ENCODE assay signal across 1 fruit fly cellular context in genomic region chr3R:9126902-9127625, dm6.
TF ChIP-seq lines count a peak whose summit lies in the region.

No protein-coding gene starts in this region.

TF ChIP-seq in whole organism, embryonic, 481 proteins besides CTCF, POLR2A, EP300 and RAD21 (continued from another document and continues in another):
- TF ChIP-seq CG13296 (GFP tag; optimal IDR thresholded peaks at IDR 0.05; lab: Kevin White, UChicago): peak; percentile 83
- TF ChIP-seq repo (GFP tag; optimal IDR thresholded peaks at IDR 0.05; lab: Kevin White, UChicago): no peak
- peak; percentile 89 for TF ChIP-seq MTF-1 (GFP tag; optimal IDR thresholded peaks at IDR 0.05; lab: Kevin White, UChicago; ENCODE audit: borderline replicate concordance)
- no peak for TF ChIP-seq CG12769 (tag; optimal IDR thresholded peaks at IDR 0.05; lab: Kevin White, UChicago)
- TF ChIP-seq vvl (GFP tag; IDR thresholded peaks at IDR 0.05; lab: Robert Waterston, UW): peak; percentile 63; the same call in 1 of the 2 replicates
- TF ChIP-seq CG18764 (GFP tag; optimal IDR thresholded peaks at IDR 0.05; lab: Kevin White, UChicago): peak; percentile 60
- TF ChIP-seq Max (GFP tag; optimal IDR thresholded peaks at IDR 0.05; lab: Kevin White, UChicago): peak; percentile 37
- no peak for TF ChIP-seq lilli (GFP tag; optimal IDR thresholded peaks at IDR 0.05; lab: Kevin White, UChicago)
- no peak for TF ChIP-seq CG4820 (GFP tag; optimal IDR thresholded peaks at IDR 0.05; lab: Kevin White, UChicago)
- peak; percentile 26 for TF ChIP-seq CG8089 (GFP tag; optimal IDR thresholded peaks at IDR 0.05; lab: Kevin White, UChicago)
- TF ChIP-seq hb (GFP tag; IDR thresholded peaks at IDR 0.05; lab: Robert Waterston, UW; ENCODE audit: partially characterized antibody): no peak
- no peak for TF ChIP-seq CG10321 (GFP tag; IDR thresholded peaks at IDR 0.05; lab: Robert Waterston, UW)
- TF ChIP-seq Dref (GFP tag; IDR thresholded peaks at IDR 0.05; lab: Robert Waterston, UW): no peak
- TF ChIP-seq bab2 (GFP tag; optimal IDR thresholded peaks at IDR 0.05; lab: Kevin White, UChicago): no peak
- TF ChIP-seq grau (tag; optimal IDR thresholded peaks at IDR 0.05; lab: Kevin White, UChicago): peak; percentile 14
- peak; percentile 20 for TF ChIP-seq trem (tag; optimal IDR thresholded peaks at IDR 0.05; lab: Kevin White, UChicago)
- peak; percentile 68 for TF ChIP-seq schlank (tag; optimal IDR thresholded peaks at IDR 0.05; lab: Kevin White, UChicago)
- TF ChIP-seq sna (GFP tag; IDR thresholded peaks at IDR 0.05; lab: Robert Waterston, UW; ENCODE audit: partially characterized antibody): no peak
- no peak for TF ChIP-seq CG12236 (GFP tag; optimal IDR thresholded peaks at IDR 0.05; lab: Kevin White, UChicago)
- peak; percentile 80; the same call in 2 of the 3 replicates for TF ChIP-seq CG2199 (GFP tag; IDR thresholded peaks at IDR 0.05; lab: Robert Waterston, UW)
- TF ChIP-seq CG6765 (GFP tag; optimal IDR thresholded peaks at IDR 0.05; lab: Kevin White, UChicago): peak; percentile 76
- peak; percentile 11 for TF ChIP-seq maf-S (GFP tag; optimal IDR thresholded peaks at IDR 0.05; lab: Kevin White, UChicago)
- TF ChIP-seq CG7556 (GFP tag; optimal IDR thresholded peaks at IDR 0.05; lab: Kevin White, UChicago): peak; percentile 59
- TF ChIP-seq Aef1 (GFP tag; IDR thresholded peaks at IDR 0.05; lab: Robert Waterston, UW): no peak
- TF ChIP-seq en (GFP tag; optimal IDR thresholded peaks at IDR 0.05; lab: Kevin White, UChicago): peak; percentile 14
- no peak for TF ChIP-seq Neu2 (GFP tag; optimal IDR thresholded peaks at IDR 0.05; lab: Kevin White, UChicago; ENCODE audit: borderline replicate concordance)
- no peak for TF ChIP-seq D (optimal IDR thresholded peaks at IDR 0.05; lab: Kevin White, UChicago)
- peak; percentile 73 for TF ChIP-seq D (GFP tag; optimal IDR thresholded peaks at IDR 0.05; lab: Kevin White, UChicago)
- no peak for TF ChIP-seq CG9215 (GFP tag; IDR thresholded peaks at IDR 0.05; lab: Robert Waterston, UW)
- peak; percentile 53 for TF ChIP-seq fd102C (GFP tag; optimal IDR thresholded peaks at IDR 0.05; lab: Kevin White, UChicago)
- TF ChIP-seq Gsc (GFP tag; IDR thresholded peaks at IDR 0.05; lab: Robert Waterston, UW): no peak
- TF ChIP-seq sisA (GFP tag; IDR thresholded peaks at IDR 0.05; lab: Robert Waterston, UW): no peak
- peak; percentile 41; the same call in 1 of the 2 replicates for TF ChIP-seq GATAe (GFP tag; conservative IDR thresholded peaks at IDR 0.05; lab: Robert Waterston, UW)
- TF ChIP-seq dm (GFP tag; optimal IDR thresholded peaks at IDR 0.05; lab: Kevin White, UChicago): no peak
- peak; percentile 65 for TF ChIP-seq CG17385 (GFP tag; optimal IDR thresholded peaks at IDR 0.05; lab: Kevin White, UChicago)
- no peak for TF ChIP-seq CG4282 (GFP tag; optimal IDR thresholded peaks at IDR 0.05; lab: Kevin White, UChicago)
- TF ChIP-seq CG1832 (GFP tag; optimal IDR thresholded peaks at IDR 0.05; lab: Kevin White, UChicago): no peak
- no peak for TF ChIP-seq CG11093 (GFP tag; IDR thresholded peaks at IDR 0.05; lab: Robert Waterston, UW)
- TF ChIP-seq CG4854 (GFP tag; optimal IDR thresholded peaks at IDR 0.05; lab: Kevin White, UChicago): peak; percentile 39
- no peak for TF ChIP-seq jigr1 (GFP tag; IDR thresholded peaks at IDR 0.05; lab: Robert Waterston, UW)
- no peak for TF ChIP-seq jumu (GFP tag; optimal IDR thresholded peaks at IDR 0.05; lab: Kevin White, UChicago)
- TF ChIP-seq HmgD (GFP tag; optimal IDR thresholded peaks at IDR 0.05; lab: Kevin White, UChicago): no peak
- peak in 1 of 2 experiments; percentile 28 for TF ChIP-seq bsh (GFP tag; optimal IDR thresholded peaks at IDR 0.05; lab: Kevin White, UChicago)
- no peak for TF ChIP-seq Drgx (GFP tag; IDR thresholded peaks at IDR 0.05; lab: Robert Waterston, UW)
- peak; percentile 33 for TF ChIP-seq D19B (GFP tag; optimal IDR thresholded peaks at IDR 0.05; lab: Kevin White, UChicago)
- TF ChIP-seq tgo (GFP tag; IDR thresholded peaks at IDR 0.05; lab: Robert Waterston, UW): no peak
- TF ChIP-seq otp (GFP tag; IDR thresholded peaks at IDR 0.05; lab: Robert Waterston, UW): no peak; the same call in 2 of the 3 replicates
- peak; percentile 52 for TF ChIP-seq CG13424 (tag; optimal IDR thresholded peaks at IDR 0.05; lab: Kevin White, UChicago)
- peak; percentile 55 for TF ChIP-seq CG31365 (tag; optimal IDR thresholded peaks at IDR 0.05; lab: Kevin White, UChicago)
- TF ChIP-seq phol (tag; optimal IDR thresholded peaks at IDR 0.05; lab: Kevin White, UChicago): no peak
- TF ChIP-seq Meics (GFP tag; optimal IDR thresholded peaks at IDR 0.05; lab: Kevin White, UChicago): peak; percentile 74
- no peak for TF ChIP-seq lov (optimal IDR thresholded peaks at IDR 0.05; lab: Kevin White, UChicago)
- TF ChIP-seq lov (GFP tag; IDR thresholded peaks at IDR 0.05; lab: Robert Waterston, UW): 0 out of 3 replicates have a peak, but pooled peaks have one; percentile 50
- peak; percentile 49 for TF ChIP-seq CG18476 (GFP tag; optimal IDR thresholded peaks at IDR 0.05; lab: Kevin White, UChicago)
- TF ChIP-seq CG9932 (GFP tag; IDR thresholded peaks at IDR 0.05; lab: Robert Waterston, UW): no peak
- TF ChIP-seq sug (tag; optimal IDR thresholded peaks at IDR 0.05; lab: Kevin White, UChicago): peak; percentile 48
- TF ChIP-seq CG13775 (GFP tag; optimal IDR thresholded peaks at IDR 0.05; lab: Kevin White, UChicago): no peak
- TF ChIP-seq ham (GFP tag; IDR thresholded peaks at IDR 0.05; lab: Robert Waterston, UW): no peak
- peak; percentile 19 for TF ChIP-seq CHES-1-like (GFP tag; optimal IDR thresholded peaks at IDR 0.05; lab: Kevin White, UChicago)
- no peak for TF ChIP-seq insv (GFP tag; optimal IDR thresholded peaks at IDR 0.05; lab: Kevin White, UChicago)
- TF ChIP-seq CG17612 (GFP tag; IDR thresholded peaks at IDR 0.05; lab: Robert Waterston, UW): no peak
- TF ChIP-seq Usf (GFP tag; optimal IDR thresholded peaks at IDR 0.05; lab: Kevin White, UChicago): no peak
- TF ChIP-seq CG10274 (GFP tag; optimal IDR thresholded peaks at IDR 0.05; lab: Kevin White, UChicago): peak; percentile 38
- TF ChIP-seq CG3995 (GFP tag; optimal IDR thresholded peaks at IDR 0.05; lab: Kevin White, UChicago): peak; percentile 25
- TF ChIP-seq gsb-n (tag; optimal IDR thresholded peaks at IDR 0.05; lab: Kevin White, UChicago): peak; percentile 51
- peak; percentile 66 for TF ChIP-seq CG11504 (tag; optimal IDR thresholded peaks at IDR 0.05; lab: Kevin White, UChicago)
- TF ChIP-seq stwl (tag; optimal IDR thresholded peaks at IDR 0.05; lab: Kevin White, UChicago): no peak
- no peak for TF ChIP-seq cg (GFP tag; optimal IDR thresholded peaks at IDR 0.05; lab: Kevin White, UChicago)
- peak; percentile 70 for TF ChIP-seq CG15011 (GFP tag; optimal IDR thresholded peaks at IDR 0.05; lab: Kevin White, UChicago)
- peak; percentile 78 for TF ChIP-seq stc (GFP tag; IDR thresholded peaks at IDR 0.05; lab: Robert Waterston, UW)
- peak; percentile 24 for TF ChIP-seq NK7.1 (GFP tag; optimal IDR thresholded peaks at IDR 0.05; lab: Kevin White, UChicago)
- TF ChIP-seq CG12391 (tag; optimal IDR thresholded peaks at IDR 0.05; lab: Kevin White, UChicago): peak; percentile 17
- no peak for TF ChIP-seq Mrtf (GFP tag; IDR thresholded peaks at IDR 0.05; lab: Robert Waterston, UW)
- TF ChIP-seq rib (GFP tag; IDR thresholded peaks at IDR 0.05; lab: Robert Waterston, UW): 0 out of 2 replicates have a peak, but pooled peaks have one; percentile 51
- TF ChIP-seq fd64A (GFP tag; optimal IDR thresholded peaks at IDR 0.05; lab: Kevin White, UChicago): peak; percentile 89
- TF ChIP-seq hbn (GFP tag; IDR thresholded peaks at IDR 0.05; lab: Robert Waterston, UW; ENCODE audit: partially characterized antibody): no peak
- no peak for TF ChIP-seq Hr78 (GFP tag; optimal IDR thresholded peaks at IDR 0.05; lab: Kevin White, UChicago)
- peak; percentile 85 for TF ChIP-seq nau (GFP tag; optimal IDR thresholded peaks at IDR 0.05; lab: Kevin White, UChicago)
- TF ChIP-seq ci (GFP tag; IDR thresholded peaks at IDR 0.05; lab: Robert Waterston, UW): peak; percentile 42; the same call in 1 of the 3 replicates
- no peak for TF ChIP-seq CG4404 (GFP tag; IDR thresholded peaks at IDR 0.05; lab: Robert Waterston, UW)
- no peak for TF ChIP-seq CG7745 (tag; optimal IDR thresholded peaks at IDR 0.05; lab: Kevin White, UChicago)
- TF ChIP-seq Tbp (GFP tag; optimal IDR thresholded peaks at IDR 0.05; lab: Kevin White, UChicago): no peak
- TF ChIP-seq CG10979 (tag; optimal IDR thresholded peaks at IDR 0.05; lab: Kevin White, UChicago): peak; percentile 31
- TF ChIP-seq Side (GFP tag; optimal IDR thresholded peaks at IDR 0.05; lab: Kevin White, UChicago): peak; percentile 59
- peak; percentile 79 for TF ChIP-seq lab (GFP tag; optimal IDR thresholded peaks at IDR 0.05; lab: Kevin White, UChicago)
- TF ChIP-seq toy (GFP tag; IDR thresholded peaks at IDR 0.05; lab: Robert Waterston, UW): peak; percentile 49; the same call in 1 of the 2 replicates
- no peak for TF ChIP-seq Trl (optimal IDR thresholded peaks at IDR 0.05; lab: Kevin White, UChicago)
- TF ChIP-seq Trl (GFP tag; optimal IDR thresholded peaks at IDR 0.05; lab: Kevin White, UChicago): peak; percentile 48
- no peak for TF ChIP-seq tx (GFP tag; optimal IDR thresholded peaks at IDR 0.05; lab: Kevin White, UChicago)
- TF ChIP-seq CG16815 (GFP tag; optimal IDR thresholded peaks at IDR 0.05; lab: Kevin White, UChicago): no peak
- peak; percentile 19 for TF ChIP-seq slou (GFP tag; optimal IDR thresholded peaks at IDR 0.05; lab: Kevin White, UChicago)
- peak; percentile 81 for TF ChIP-seq sens-2 (GFP tag; IDR thresholded peaks at IDR 0.05; lab: Robert Waterston, UW)
- TF ChIP-seq CG10267 (tag; optimal IDR thresholded peaks at IDR 0.05; lab: Kevin White, UChicago): peak; percentile 19
- TF ChIP-seq Dfd (GFP tag; optimal IDR thresholded peaks at IDR 0.05; lab: Kevin White, UChicago): no peak
- TF ChIP-seq CG10543 (GFP tag; optimal IDR thresholded peaks at IDR 0.05; lab: Kevin White, UChicago): peak; percentile 86
- TF ChIP-seq CG17328 (GFP tag; IDR thresholded peaks at IDR 0.05; lab: Robert Waterston, UW): no peak
- TF ChIP-seq CG13624 (GFP tag; optimal IDR thresholded peaks at IDR 0.05; lab: Kevin White, UChicago): no peak
- TF ChIP-seq CG42726 (GFP tag; IDR thresholded peaks at IDR 0.05; lab: Robert Waterston, UW; ENCODE audit: partially characterized antibody): no peak
- peak; percentile 67; the same call in 2 of the 3 replicates for TF ChIP-seq CG17361 (GFP tag; IDR thresholded peaks at IDR 0.05; lab: Robert Waterston, UW)
- TF ChIP-seq CG12659 (GFP tag; optimal IDR thresholded peaks at IDR 0.05; lab: Kevin White, UChicago): peak; percentile 45
- TF ChIP-seq CG13894 (tag; optimal IDR thresholded peaks at IDR 0.05; lab: Kevin White, UChicago): no peak
- TF ChIP-seq Taf1 (GFP tag; IDR thresholded peaks at IDR 0.05; lab: Robert Waterston, UW): no peak
- no peak for TF ChIP-seq crc (GFP tag; optimal IDR thresholded peaks at IDR 0.05; lab: Kevin White, UChicago)
- no peak for TF ChIP-seq vnd (GFP tag; IDR thresholded peaks at IDR 0.05; lab: Robert Waterston, UW; ENCODE audit: partially characterized antibody)
- peak; percentile 51; the same call in 1 of the 2 replicates for TF ChIP-seq CG11247 (GFP tag; IDR thresholded peaks at IDR 0.05; lab: Robert Waterston, UW)
- TF ChIP-seq CG16813 (GFP tag; IDR thresholded peaks at IDR 0.05; lab: Robert Waterston, UW; ENCODE audit: partially characterized antibody): no peak
- TF ChIP-seq tap (tag; optimal IDR thresholded peaks at IDR 0.05; lab: Kevin White, UChicago): peak; percentile 49
- no peak for TF ChIP-seq CG7786 (GFP tag; optimal IDR thresholded peaks at IDR 0.05; lab: Kevin White, UChicago)
- TF ChIP-seq gcm2 (GFP tag; optimal IDR thresholded peaks at IDR 0.05; lab: Kevin White, UChicago): no peak
- peak; percentile 47 for TF ChIP-seq unpg (GFP tag; optimal IDR thresholded peaks at IDR 0.05; lab: Kevin White, UChicago)
- no peak for TF ChIP-seq HLH54F (GFP tag; optimal IDR thresholded peaks at IDR 0.05; lab: Kevin White, UChicago)
- peak; percentile 72 for TF ChIP-seq Xrp1 (GFP tag; IDR thresholded peaks at IDR 0.05; lab: Robert Waterston, UW)
- TF ChIP-seq Dek (tag; optimal IDR thresholded peaks at IDR 0.05; lab: Kevin White, UChicago): peak; percentile 19
- 0 out of 2 replicates have a peak, but pooled peaks have one; percentile 22 for TF ChIP-seq seq (GFP tag; IDR thresholded peaks at IDR 0.05; lab: Robert Waterston, UW)
- peak; percentile 86 for TF ChIP-seq Asciz (GFP tag; optimal IDR thresholded peaks at IDR 0.05; lab: Kevin White, UChicago)
- TF ChIP-seq wor (GFP tag; IDR thresholded peaks at IDR 0.05; lab: Robert Waterston, UW): no peak
- TF ChIP-seq CG18011 (GFP tag; optimal IDR thresholded peaks at IDR 0.05; lab: Kevin White, UChicago): no peak
- TF ChIP-seq odd (GFP tag; optimal IDR thresholded peaks at IDR 0.05; lab: Kevin White, UChicago): peak; percentile 77
- peak; percentile 57; the same call in 1 of the 2 replicates for TF ChIP-seq NFAT (GFP tag; IDR thresholded peaks at IDR 0.05; lab: Robert Waterston, UW)
- TF ChIP-seq chinmo (GFP tag; IDR thresholded peaks at IDR 0.05; lab: Robert Waterston, UW; ENCODE audit: partially characterized antibody): no peak
- TF ChIP-seq Nf-YA (GFP tag; IDR thresholded peaks at IDR 0.05; lab: Robert Waterston, UW): peak; percentile 67
- peak; percentile 2 for TF ChIP-seq Myb (GFP tag; optimal IDR thresholded peaks at IDR 0.05; lab: Kevin White, UChicago)
- TF ChIP-seq zen2 (GFP tag; IDR thresholded peaks at IDR 0.05; lab: Robert Waterston, UW; ENCODE audit: partially characterized antibody): no peak
- TF ChIP-seq ato (GFP tag; IDR thresholded peaks at IDR 0.05; lab: Robert Waterston, UW; ENCODE audit: partially characterized antibody): no peak
- TF ChIP-seq HLH4C (GFP tag; IDR thresholded peaks at IDR 0.05; lab: Robert Waterston, UW; ENCODE audit: partially characterized antibody): no peak
- no peak for TF ChIP-seq Lhr (GFP tag; optimal IDR thresholded peaks at IDR 0.05; lab: Kevin White, UChicago)
- peak; percentile 14 for TF ChIP-seq bigmax (GFP tag; optimal IDR thresholded peaks at IDR 0.05; lab: Kevin White, UChicago)
- TF ChIP-seq tin (GFP tag; optimal IDR thresholded peaks at IDR 0.05; lab: Kevin White, UChicago): no peak
- peak; percentile 83 for TF ChIP-seq Fer1 (GFP tag; optimal IDR thresholded peaks at IDR 0.05; lab: Kevin White, UChicago)
- TF ChIP-seq CG2116 (GFP tag; optimal IDR thresholded peaks at IDR 0.05; lab: Kevin White, UChicago): no peak
- TF ChIP-seq grn (GFP tag; optimal IDR thresholded peaks at IDR 0.05; lab: Kevin White, UChicago): peak; percentile 61
- TF ChIP-seq dpn (GFP tag; optimal IDR thresholded peaks at IDR 0.05; lab: Kevin White, UChicago): peak in 1 of 2 experiments; percentile 38
